Fruit fly (Drosophila melanogaster): Measurements from ENCODE around the gene tkv.

- TF ChIP-seq CG8478 (optimal IDR thresholded peaks at IDR 0.05) (no peak), CTCF (optimal IDR thresholded peaks at IDR 0.05) (no peak)
These were observed 31.1 kb upstream of the tkv start for dm6 chr2L:5302284-5302683.

Measured in S2 (cell line).